Worm (Caenorhabditis elegans): Measurements from ENCODE around the gene F35G2.5.

The F35G2.5 gene

DNA sequence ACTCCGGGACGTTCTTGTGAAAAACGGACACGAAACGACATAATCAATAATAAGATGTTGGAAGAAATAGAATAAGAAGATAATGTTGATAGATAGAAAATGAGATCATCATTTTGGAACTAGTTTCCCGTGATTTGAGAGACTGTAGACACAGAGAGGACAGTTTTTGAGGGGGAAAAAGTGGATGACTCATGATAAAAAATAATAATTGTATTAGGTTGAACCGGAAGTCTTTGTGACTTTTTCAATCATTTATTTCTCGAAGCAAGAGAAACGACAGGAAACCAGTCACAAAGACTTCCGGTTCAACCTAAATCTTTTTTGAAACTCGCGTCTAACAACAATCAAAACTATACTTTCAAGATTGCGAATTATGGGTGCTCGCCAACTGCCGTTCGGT is 7.6 kb downstream of the F35G2.5 start, which contains the start of gene mlt-3:
TSS of gene mlt-3 (minus strand) at position 101 of the 400 bp plus-strand sequence.
- no peak for TF ChIP-seq him-1 (tag; optimal IDR thresholded peaks at IDR 0.05)
- no peak for TF ChIP-seq ceh-40 (GFP tag; IDR thresholded peaks at IDR 0.05)
- TF ChIP-seq rec-8 (tag; optimal IDR thresholded peaks at IDR 0.05), result no peak
- no peak for TF ChIP-seq efl-1 (GFP tag; optimal IDR thresholded peaks at IDR 0.05)
- TF ChIP-seq ztf-6 (GFP tag; IDR thresholded peaks at IDR 0.05), result no peak

DNA sequence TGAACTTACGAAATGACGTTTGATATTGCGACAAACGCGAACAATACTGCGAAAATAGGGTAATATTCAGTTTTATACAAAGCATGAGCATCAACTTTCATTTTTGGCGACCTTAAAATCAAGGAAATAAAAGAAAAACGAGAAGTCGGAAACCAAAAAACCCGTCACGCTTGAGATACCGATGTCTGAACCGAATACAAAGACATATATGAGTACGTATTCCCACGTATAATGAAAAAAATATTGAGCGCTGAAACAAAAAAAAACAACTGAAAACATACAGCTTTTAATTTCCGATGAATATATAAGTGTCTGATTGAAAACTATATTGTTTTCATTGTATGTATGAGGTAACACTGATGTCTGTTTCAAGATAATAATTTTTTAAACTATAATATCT is 10.3 kb downstream of the F35G2.5 start, which contains the start of gene sre-18:
TSS of gene sre-18 (minus strand) at position 101 of the 400 bp plus-strand sequence.
- TF ChIP-seq snpc-3.4 (tag; optimal IDR thresholded peaks at IDR 0.05) (no peak), ztf-18 (tag; optimal IDR thresholded peaks at IDR 0.05) (no peak), K12H6.12 (tag; optimal IDR thresholded peaks at IDR 0.05) (no peak), ceh-40 (GFP tag; IDR thresholded peaks at IDR 0.05) (no peak), ztf-6 (GFP tag; IDR thresholded peaks at IDR 0.05) (no peak), ztf-3 (GFP tag; optimal IDR thresholded peaks at IDR 0.05) (no peak), ekl-4 (GFP tag; IDR thresholded peaks at IDR 0.05) (no peak), gei-17 (GFP tag; optimal IDR thresholded peaks at IDR 0.05) (no peak), let-607 (tag; optimal IDR thresholded peaks at IDR 0.05) (no peak), Y79H2A.3 (GFP tag; conservative IDR thresholded peaks at IDR 0.05) (no peak), dpl-1 (GFP tag; optimal IDR thresholded peaks at IDR 0.05) (no peak), let-526 (GFP tag; IDR thresholded peaks at IDR 0.05) (no peak), nhr-179 (tag; optimal IDR thresholded peaks at IDR 0.05) (no peak), egrh-3 (GFP tag; IDR thresholded peaks at IDR 0.05) (no peak), bed-2 (GFP tag; IDR thresholded peaks at IDR 0.05) (no peak), B0019.2 (GFP tag; conservative IDR thresholded peaks at IDR 0.05) (no peak), hlh-12 (tag; optimal IDR thresholded peaks at IDR 0.05) (no peak)

DNA sequence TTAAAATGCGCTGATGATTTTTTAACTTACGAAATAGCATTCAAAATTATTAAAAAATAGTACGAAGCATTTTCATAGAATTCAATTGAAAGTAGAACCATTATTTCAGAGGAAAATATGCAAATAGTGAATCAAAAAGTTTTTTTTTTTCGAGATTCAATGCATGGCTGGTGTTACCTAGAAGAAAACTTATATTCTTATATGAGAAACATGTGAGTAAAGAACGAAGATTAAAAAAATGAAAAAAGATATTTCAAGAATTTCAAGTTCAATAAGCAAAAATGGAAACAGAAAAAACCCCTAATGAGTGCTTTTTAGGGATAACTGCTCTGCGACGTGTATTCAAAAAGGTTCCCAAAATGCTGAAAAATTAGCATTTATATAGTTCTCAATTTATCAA is 16.6 kb downstream of the F35G2.5 start, which contains the start of gene sre-16:
TSS of gene sre-16 (minus strand) at position 101 of the 400 bp plus-strand sequence.
- TF ChIP-seq madf-6 (GFP tag; IDR thresholded peaks at IDR 0.05) (no peak), him-1 (tag; optimal IDR thresholded peaks at IDR 0.05) (no peak), ceh-27 (GFP tag; optimal IDR thresholded peaks at IDR 0.05) (no peak)

DNA sequence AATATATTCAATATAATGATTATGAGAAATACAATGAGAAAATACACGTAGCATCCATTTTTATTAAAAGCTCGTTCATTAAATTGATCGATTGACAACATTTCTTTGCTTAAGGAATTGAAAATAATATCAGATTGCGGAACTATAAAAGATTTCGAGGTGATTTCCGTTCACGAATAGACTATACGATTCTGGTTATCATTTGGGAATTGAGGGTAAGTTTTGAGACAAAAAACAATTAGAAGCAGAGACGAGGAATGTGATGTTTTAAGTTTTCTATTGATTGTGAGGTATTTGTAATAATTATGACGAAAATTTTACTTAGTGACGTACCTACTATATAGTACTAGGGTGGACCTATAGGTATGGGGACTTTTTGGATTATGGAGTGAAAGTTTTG is 19.4 kb downstream of the F35G2.5 start, which contains the start of gene sre-19:
TSS of gene sre-19 (minus strand) at position 101 of the 400 bp plus-strand sequence.
- no peak for TF ChIP-seq lin-35 (GFP tag; optimal IDR thresholded peaks at IDR 0.05)
- TF ChIP-seq Y56A3A.18 (GFP tag; IDR thresholded peaks at IDR 0.05), result no peak
- TF ChIP-seq K11D2.4 (GFP tag; IDR thresholded peaks at IDR 0.05), result no peak
- TF ChIP-seq repo-1 (tag; optimal IDR thresholded peaks at IDR 0.05), result no peak
- no peak for TF ChIP-seq nfya-2 (GFP tag; IDR thresholded peaks at IDR 0.05)
- TF ChIP-seq Y67H2A.10 (GFP tag; conservative IDR thresholded peaks at IDR 0.05), result no peak

DNA sequence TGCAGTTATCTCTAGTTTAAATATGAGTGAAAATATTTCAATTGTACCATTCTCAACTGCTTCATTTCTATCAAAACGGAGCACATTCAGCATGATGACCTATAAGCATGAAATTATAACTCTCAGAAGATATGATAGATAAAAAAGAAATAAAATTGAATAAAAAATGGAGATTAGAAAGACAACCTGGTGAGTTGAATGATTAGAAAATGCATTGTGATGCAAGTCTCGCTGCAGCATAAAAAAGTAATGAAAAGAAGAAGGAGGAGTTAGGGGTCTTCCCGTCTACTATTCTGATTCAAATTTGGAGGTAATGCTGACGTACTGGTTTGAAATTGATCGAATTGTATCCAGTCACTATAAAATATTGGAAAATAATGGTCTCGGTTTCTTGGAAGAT is 25.3 kb downstream of the F35G2.5 start, which contains the start of gene sre-15:
TSS of gene sre-15 (minus strand) at position 101 of the 400 bp plus-strand sequence.
- TF ChIP-seq B0336.3 (GFP tag; IDR thresholded peaks at IDR 0.05), result no peak
- TF ChIP-seq bed-2 (GFP tag; IDR thresholded peaks at IDR 0.05), result no peak
- no peak for TF ChIP-seq ceh-79 (tag; optimal IDR thresholded peaks at IDR 0.05)
- TF ChIP-seq ccch-3 (GFP tag; optimal IDR thresholded peaks at IDR 0.05), result no peak
- no peak for TF ChIP-seq unc-130 (GFP tag; optimal IDR thresholded peaks at IDR 0.05)
- TF ChIP-seq fkh-3 (tag; optimal IDR thresholded peaks at IDR 0.05), result no peak
- TF ChIP-seq hrde-1 (tag; optimal IDR thresholded peaks at IDR 0.05; ENCODE audit: borderline replicate concordance), result no peak
- no peak for TF ChIP-seq ztf-26 (tag; optimal IDR thresholded peaks at IDR 0.05)
- TF ChIP-seq Y67H2A.10 (GFP tag; conservative IDR thresholded peaks at IDR 0.05), result no peak
- TF ChIP-seq let-607 (tag; optimal IDR thresholded peaks at IDR 0.05), result no peak
- TF ChIP-seq ztf-25 (GFP tag; IDR thresholded peaks at IDR 0.05), result no peak
- TF ChIP-seq cebp-2 (GFP tag; IDR thresholded peaks at IDR 0.05), result no peak
- TF ChIP-seq ztf-3 (GFP tag; optimal IDR thresholded peaks at IDR 0.05), result no peak
- no peak for TF ChIP-seq F37B4.10 (GFP tag; IDR thresholded peaks at IDR 0.05)
- no peak for TF ChIP-seq akir-1 (GFP tag; optimal IDR thresholded peaks at IDR 0.05)

All from whole organism, young adult.